Worm (Caenorhabditis elegans): ENCODE data around the gene D1046.2.

Gene D1046.2

DNA sequence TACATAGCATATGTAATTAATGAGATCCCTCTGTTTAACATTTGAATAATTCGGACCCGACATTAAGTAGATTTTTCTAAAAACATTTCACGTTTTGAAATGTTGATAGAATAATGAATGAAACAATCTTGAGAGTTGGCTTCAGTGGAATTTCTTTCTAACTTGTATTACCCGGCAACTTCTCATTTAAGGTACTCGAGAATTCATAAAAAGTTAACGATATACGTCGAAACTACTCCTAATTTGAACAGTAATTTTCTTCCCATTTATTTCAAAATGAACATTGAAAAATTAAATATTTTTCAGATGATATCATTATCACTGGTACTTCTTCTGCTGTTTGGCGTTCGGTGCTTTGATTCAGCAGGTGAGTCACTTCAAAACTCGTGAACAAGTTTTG, 19.1 kb downstream of the D1046.2 start, which contains the start of gene C27B7.7:
C27B7.7 (plus strand) TSS at position 301 of the 400 bp plus-strand sequence.
- TF ChIP-seq dve-1 (tag; optimal IDR thresholded peaks at IDR 0.05) (no peak), unc-3 (GFP tag; conservative IDR thresholded peaks at IDR 0.05) (no peak), unc-3 (tag; optimal IDR thresholded peaks at IDR 0.05) (no peak), hlh-15 (tag; optimal IDR thresholded peaks at IDR 0.05) (no peak), K09A11.1 (tag; optimal IDR thresholded peaks at IDR 0.05; ENCODE audit: insufficient read depth) (no peak), madf-2 (tag; optimal IDR thresholded peaks at IDR 0.05) (no peak), fkh-10 (GFP tag; optimal IDR thresholded peaks at IDR 0.05) (no peak), T23F11.4 (GFP tag; optimal IDR thresholded peaks at IDR 0.05) (no peak), fax-1 (tag; optimal IDR thresholded peaks at IDR 0.05) (no peak), pha-4 (tag; optimal IDR thresholded peaks at IDR 0.05) (no peak), ceh-31 (tag; optimal IDR thresholded peaks at IDR 0.05) (no peak), fkh-6 (tag; optimal IDR thresholded peaks at IDR 0.05) (no peak), hlh-8 (tag; optimal IDR thresholded peaks at IDR 0.05) (no peak), unc-55 (GFP tag; optimal IDR thresholded peaks at IDR 0.05) (no peak), eyg-1 (tag; optimal IDR thresholded peaks at IDR 0.05) (no peak), Y22D7AL.16 (tag; optimal IDR thresholded peaks at IDR 0.05) (no peak), gmeb-2 (tag; optimal IDR thresholded peaks at IDR 0.05) (no peak), ceh-9 (tag; optimal IDR thresholded peaks at IDR 0.05) (no peak), lin-11 (tag; optimal IDR thresholded peaks at IDR 0.05) (no peak), hlh-6 (tag; optimal IDR thresholded peaks at IDR 0.05) (no peak), hlh-30 (tag; optimal IDR thresholded peaks at IDR 0.05; ENCODE audit: insufficient read depth) (no peak)

- TF ChIP-seq unc-55 (GFP tag; optimal IDR thresholded peaks at IDR 0.05) = peak; percentile 69
- TF ChIP-seq Y22D7AL.16 (tag; optimal IDR thresholded peaks at IDR 0.05) = no peak
- no peak for TF ChIP-seq ahr-1 (tag; optimal IDR thresholded peaks at IDR 0.05)
- TF ChIP-seq T23F11.4 (GFP tag; optimal IDR thresholded peaks at IDR 0.05) = no peak
- TF ChIP-seq ceh-30 (tag; optimal IDR thresholded peaks at IDR 0.05) = no peak
- no peak for TF ChIP-seq eyg-1 (tag; optimal IDR thresholded peaks at IDR 0.05)
Measured at ce11 chrIV:8906164-8906563, 19.7 kb downstream of the D1046.2 start, which contains the start of gene C27B7.6. Gene C27B7.6, minus strand, starts transcription at chrIV:8906345.

DNA sequence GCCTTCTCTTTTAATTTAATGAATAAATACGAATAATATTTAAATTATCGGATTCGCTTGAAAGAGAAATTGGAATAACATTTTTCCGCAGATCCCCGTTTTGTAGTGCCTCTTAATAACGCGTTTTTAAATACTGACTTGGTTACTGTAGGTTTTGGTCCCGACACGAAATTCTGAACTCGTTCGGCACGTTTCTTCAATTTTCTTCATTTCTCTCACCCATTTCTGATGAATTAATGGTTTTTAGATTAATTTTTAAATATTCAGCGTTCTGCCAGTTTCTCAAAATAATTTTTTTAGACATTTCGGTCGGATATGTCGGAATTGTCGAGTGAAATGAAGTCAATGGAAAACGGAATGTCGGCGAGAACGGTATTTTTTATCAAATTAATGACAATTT, 24.5 kb downstream of the D1046.2 start, which contains the start of gene C27B7.5:
C27B7.5 (plus strand) TSS at position 301 of the 400 bp plus-strand sequence.
- TF ChIP-seq gmeb-2 (tag; optimal IDR thresholded peaks at IDR 0.05) = no peak
- no peak for TF ChIP-seq ceh-18 (tag; optimal IDR thresholded peaks at IDR 0.05)
- no peak for TF ChIP-seq ama-1 (optimal IDR thresholded peaks at IDR 0.05)
- no peak for TF ChIP-seq fkh-6 (tag; optimal IDR thresholded peaks at IDR 0.05)
- no peak for TF ChIP-seq ceh-34 (tag; optimal IDR thresholded peaks at IDR 0.05)
- TF ChIP-seq pha-4 (tag; optimal IDR thresholded peaks at IDR 0.05) = no peak
- no peak for TF ChIP-seq nhr-11 (tag; optimal IDR thresholded peaks at IDR 0.05)

ce11 chrIV:8893746-8894145, 32.1 kb downstream of the D1046.2 start, which contains the start of gene rad-54.L2:
Gene rad-54.L2, plus strand, starts transcription at chrIV:8894077.
- TF ChIP-seq unc-55 (GFP tag; optimal IDR thresholded peaks at IDR 0.05) (peak; percentile 62), npax-4 (tag; optimal IDR thresholded peaks at IDR 0.05) (no peak), pros-1 (tag; optimal IDR thresholded peaks at IDR 0.05) (no peak), nfya-1 (tag; optimal IDR thresholded peaks at IDR 0.05) (peak; percentile 0), fkh-6 (tag; optimal IDR thresholded peaks at IDR 0.05) (no peak), pax-1 (tag; optimal IDR thresholded peaks at IDR 0.05) (peak; percentile 46), ceh-31 (tag; optimal IDR thresholded peaks at IDR 0.05) (peak; percentile 40), C08G9.2 (tag; optimal IDR thresholded peaks at IDR 0.05) (no peak), hlh-13 (GFP tag; optimal IDR thresholded peaks at IDR 0.05) (no peak), ama-1 (optimal IDR thresholded peaks at IDR 0.05) (no peak), eyg-1 (tag; optimal IDR thresholded peaks at IDR 0.05) (no peak), pag-3 (tag; optimal IDR thresholded peaks at IDR 0.05; ENCODE audit: borderline replicate concordance) (no peak), ceh-30 (tag; optimal IDR thresholded peaks at IDR 0.05) (no peak), elt-4 (tag; optimal IDR thresholded peaks at IDR 0.05) (no peak), hlh-30 (tag; optimal IDR thresholded peaks at IDR 0.05; ENCODE audit: insufficient read depth) (peak; percentile 55)
